Worm (Caenorhabditis elegans) whole organism, late embryonic: Measurements from ENCODE around the gene F23H11.7.

Experiments used
- C08G9.2 ChIP-seq: sonication (generic microtip); optimal IDR thresholded peaks from 2 replicates; lab custom pipeline; 2016; ENCODE audit warnings: mild to moderate bottlenecking, missing genetic modification characterization, moderate library complexity, missing compliant biosample characterization
- F13H6.1 ChIP-seq: sonication (generic microtip); optimal IDR thresholded peaks from 2 replicates; lab custom pipeline; 2016; ENCODE audit warnings: missing genetic modification characterization, missing compliant biosample characterization
- K09A11.1 ChIP-seq: sonication (generic microtip); optimal IDR thresholded peaks from 2 replicates; lab custom pipeline; 2017; ENCODE audit warnings: antibody characterized with exemption, mild to moderate bottlenecking, missing genetic modification characterization, missing compliant biosample characterization; ENCODE audit not compliant: insufficient read depth
- ama-1 ChIP-seq: fragments of 150-350 bp; optimal IDR thresholded peaks from 2 replicates; lab custom pipeline; 2014
- ceh-14 ChIP-seq: sonication (generic microtip); optimal IDR thresholded peaks from 2 replicates; lab custom pipeline; 2016; ENCODE audit warnings: missing genotype, missing genetic modification characterization, missing compliant biosample characterization
- ceh-18 ChIP-seq: sonication (generic microtip); optimal IDR thresholded peaks from 2 replicates; lab custom pipeline; 2016; ENCODE audit warnings: missing genetic modification characterization, missing compliant biosample characterization
- ceh-19 ChIP-seq: fragments of 200-800 bp; sonication (Bioruptor generic); optimal IDR thresholded peaks from 2 replicates; lab custom pipeline; 2018; ENCODE audit warnings: mild to moderate bottlenecking, missing genetic modification characterization, missing compliant biosample characterization
- ceh-2 ChIP-seq: sonication (generic microtip); optimal IDR thresholded peaks from 2 replicates; lab custom pipeline; 2016; ENCODE audit warnings: missing genotype, missing genetic modification characterization, missing compliant biosample characterization
- ceh-31 ChIP-seq: sonication (generic microtip); optimal IDR thresholded peaks from 2 replicates; lab custom pipeline; 2016; ENCODE audit warnings: missing genetic modification characterization, missing compliant biosample characterization
- ceh-45 ChIP-seq: fragments of 200-800 bp; sonication (Bioruptor generic); IDR thresholded peaks from 2 replicates; pipeline ENCODE4 v1.3.6; 2022; ENCODE audit warnings: missing genetic modification reagents, missing genetic modification characterization, missing compliant biosample characterization
- ceh-9 ChIP-seq: sonication (generic microtip); optimal IDR thresholded peaks from 2 replicates; lab custom pipeline; 2016; ENCODE audit warnings: mild to moderate bottlenecking, missing genetic modification characterization, inconsistent platforms, missing compliant biosample characterization
- che-1 ChIP-seq: sonication (generic microtip); optimal IDR thresholded peaks from 2 replicates; lab custom pipeline; 2016; ENCODE audit warnings: mild to moderate bottlenecking, missing genetic modification characterization, missing compliant biosample characterization
- fax-1 ChIP-seq: sonication (generic microtip); optimal IDR thresholded peaks from 2 replicates; lab custom pipeline; 2016; ENCODE audit warnings: missing genotype, missing genetic modification characterization, missing compliant biosample characterization
- fkh-10 ChIP-seq: fragments of 150-350 bp; optimal IDR thresholded peaks from 2 replicates; lab custom pipeline; 2014; ENCODE audit warnings: missing biosample characterization, missing genetic modification reagents, missing genetic modification characterization
- fkh-6 ChIP-seq: sonication (generic microtip); optimal IDR thresholded peaks from 2 replicates; lab custom pipeline; 2016; ENCODE audit warnings: missing genetic modification characterization, missing compliant biosample characterization
- hlh-13 ChIP-seq: fragments of 200-800 bp; sonication (Bioruptor generic); optimal IDR thresholded peaks from 2 replicates; lab custom pipeline; 2018; ENCODE audit warnings: mild to moderate bottlenecking, missing genetic modification characterization, missing compliant biosample characterization
- hlh-15 ChIP-seq: sonication (generic microtip); optimal IDR thresholded peaks from 2 replicates; lab custom pipeline; 2016; ENCODE audit warnings: missing genetic modification characterization, missing compliant biosample characterization
- hlh-30 ChIP-seq: sonication (generic microtip); optimal IDR thresholded peaks from 2 replicates; lab custom pipeline; 2017; ENCODE audit warnings: antibody characterized with exemption, missing genetic modification characterization, missing compliant biosample characterization; ENCODE audit not compliant: insufficient read depth
- hlh-8 ChIP-seq: sonication (generic microtip); optimal IDR thresholded peaks from 2 replicates; lab custom pipeline; 2016; ENCODE audit warnings: missing genotype, missing genetic modification characterization, missing compliant biosample characterization
- lin-11 ChIP-seq: fragments of 200-800 bp; sonication (Bioruptor generic); optimal IDR thresholded peaks from 2 replicates; lab custom pipeline; 2018; ENCODE audit warnings: mild to moderate bottlenecking, missing genetic modification characterization, missing compliant biosample characterization
- mec-3 ChIP-seq: sonication (generic microtip); optimal IDR thresholded peaks from 2 replicates; lab custom pipeline; 2016; ENCODE audit warnings: borderline replicate concordance, missing genetic modification characterization, missing compliant biosample characterization
- nfya-1 ChIP-seq: sonication (generic microtip); optimal IDR thresholded peaks from 2 replicates; lab custom pipeline; 2017; ENCODE audit warnings: missing genetic modification characterization, mild to moderate bottlenecking, missing compliant biosample characterization, antibody characterized with exemption, moderate library complexity
- npax-4 ChIP-seq: sonication (generic microtip); optimal IDR thresholded peaks from 2 replicates; lab custom pipeline; 2016; ENCODE audit warnings: missing genetic modification characterization, missing compliant biosample characterization
- pag-3 ChIP-seq: sonication (generic microtip); optimal IDR thresholded peaks from 2 replicates; lab custom pipeline; 2016; ENCODE audit warnings: missing compliant biosample characterization, missing genetic modification characterization, borderline replicate concordance
- pax-1 ChIP-seq: fragments of 150-350 bp; optimal IDR thresholded peaks from 2 replicates; lab custom pipeline; 2014; ENCODE audit warnings: missing biosample characterization, missing genetic modification characterization
- pha-4 ChIP-seq: fragments of 150-350 bp; optimal IDR thresholded peaks from 2 replicates; lab custom pipeline; 2018; ENCODE audit warnings: missing biosample characterization, missing genetic modification reagents, missing genetic modification characterization
- pros-1 ChIP-seq: fragments of 150-350 bp; optimal IDR thresholded peaks from 2 replicates; lab custom pipeline; 2014; ENCODE audit warnings: missing biosample characterization, missing genetic modification reagents, missing genetic modification characterization
- sox-2 ChIP-seq: fragments of 200-800 bp; sonication (Bioruptor generic); IDR thresholded peaks from 2 replicates; pipeline ENCODE4 v1.3.6; 2022; ENCODE audit warnings: missing genetic modification reagents, missing genetic modification characterization, missing compliant biosample characterization
- sox-4 ChIP-seq: sonication (generic microtip); optimal IDR thresholded peaks from 2 replicates; lab custom pipeline; 2017; ENCODE audit warnings: mild to moderate bottlenecking, missing genetic modification characterization, inconsistent platforms, missing compliant biosample characterization
- syd-9 ChIP-seq: sonication (generic microtip); optimal IDR thresholded peaks from 2 replicates; lab custom pipeline; 2016; ENCODE audit warnings: mild to moderate bottlenecking, missing genetic modification characterization, moderate library complexity, missing compliant biosample characterization
- tbx-2 ChIP-seq: sonication (generic microtip); optimal IDR thresholded peaks from 2 replicates; lab custom pipeline; 2016; ENCODE audit warnings: missing genetic modification characterization, missing compliant biosample characterization
- tbx-7 ChIP-seq: sonication (generic microtip); optimal IDR thresholded peaks from 2 replicates; lab custom pipeline; 2016; ENCODE audit warnings: missing genotype, missing genetic modification characterization, missing compliant biosample characterization
- unc-3 ChIP-seq, 2 experiments: fragments of 200-800 bp in 1 of 2; sonication (Bioruptor generic) in 1 of 2; sonication (generic microtip) in 1 of 2; conservative IDR thresholded peaks in 1 of 2; optimal IDR thresholded peaks in 1 of 2; 2 replicates each; pipeline versions ENCODE4 v1.3.6 to Lab custom; 2016 to 2022; ENCODE audit warnings: missing compliant biosample characterization in 2 of 2, missing genetic modification characterization in 2 of 2, missing genetic modification reagents in 1 of 2
- unc-42 ChIP-seq: sonication (generic microtip); optimal IDR thresholded peaks from 2 replicates; lab custom pipeline; 2016; ENCODE audit warnings: missing genotype, missing genetic modification characterization, missing compliant biosample characterization
- zip-5 ChIP-seq: sonication (generic microtip); optimal IDR thresholded peaks from 2 replicates; lab custom pipeline; 2016; ENCODE audit warnings: missing genetic modification characterization, missing compliant biosample characterization
- ztf-16 ChIP-seq: sonication (generic microtip); optimal IDR thresholded peaks from 2 replicates; lab custom pipeline; 2017; ENCODE audit warnings: missing genetic modification characterization, missing compliant biosample characterization

F23H11.7 gene

ce11 chrIII:887874-888299 lies 31.3 kb downstream of the F23H11.7 start (continued):
- no peak for TF ChIP-seq sox-4 (tag; lab: Kevin White, UChicago)
- no peak for TF ChIP-seq fax-1 (tag; lab: Kevin White, UChicago)
- TF ChIP-seq ztf-16 (tag; lab: Kevin White, UChicago): no peak
- TF ChIP-seq nfya-1: peak; percentile 71
- TF ChIP-seq ceh-9 (tag; lab: Kevin White, UChicago): no peak
- peak; percentile 73 for TF ChIP-seq hlh-30 (tag; lab: Kevin White, UChicago)
- TF ChIP-seq npax-4 (tag; lab: Kevin White, UChicago): no peak
- TF ChIP-seq hlh-8 (tag; lab: Kevin White, UChicago): no peak
- peak; percentile 73 for TF ChIP-seq unc-42
- peak; percentile 50 for TF ChIP-seq ceh-14 (tag; lab: Kevin White, UChicago)
- peak; percentile 68 for TF ChIP-seq ceh-19 (GFP tag; lab: Kevin White, UChicago)
- TF ChIP-seq ceh-18 (tag; lab: Kevin White, UChicago): peak; percentile 42
- TF ChIP-seq ama-1: no peak
- TF ChIP-seq syd-9 (tag; lab: Kevin White, UChicago): peak; percentile 14
- TF ChIP-seq sox-2: no peak
- no peak for TF ChIP-seq ceh-2 (tag; lab: Kevin White, UChicago)
- TF ChIP-seq ceh-45 (GFP tag; lab: Robert Waterston, UW): 0 out of 2 replicates have a peak, but pooled peaks have one; percentile 19
- no peak for TF ChIP-seq zip-5 (tag; lab: Kevin White, UChicago)
- TF ChIP-seq hlh-13 (GFP tag; lab: Kevin White, UChicago): no peak
- TF ChIP-seq pax-1: no peak
- no peak; the same call in 1 of the 2 replicates for TF ChIP-seq unc-3 (GFP tag; conservative IDR thresholded peaks at IDR 0.05; lab: Robert Waterston, UW)
- peak; percentile 45 for TF ChIP-seq unc-3 (tag; optimal IDR thresholded peaks at IDR 0.05; lab: Kevin White, UChicago)
- no peak for TF ChIP-seq pha-4 (tag; lab: Kevin White, UChicago)
- no peak for TF ChIP-seq C08G9.2 (tag; lab: Kevin White, UChicago)
- TF ChIP-seq fkh-6 (tag; lab: Kevin White, UChicago): no peak
- TF ChIP-seq pag-3 (tag; lab: Kevin White, UChicago): no peak
- no peak for TF ChIP-seq tbx-7 (tag; lab: Kevin White, UChicago)
- no peak for TF ChIP-seq lin-11 (tag; lab: Kevin White, UChicago)
- TF ChIP-seq hlh-15 (tag; lab: Kevin White, UChicago): no peak
- TF ChIP-seq F13H6.1 (tag; lab: Kevin White, UChicago): peak; percentile 1
- peak; percentile 44 for TF ChIP-seq fkh-10 (GFP tag; lab: Kevin White, UChicago)
- TF ChIP-seq che-1 (tag; lab: Kevin White, UChicago): no peak

DNA sequence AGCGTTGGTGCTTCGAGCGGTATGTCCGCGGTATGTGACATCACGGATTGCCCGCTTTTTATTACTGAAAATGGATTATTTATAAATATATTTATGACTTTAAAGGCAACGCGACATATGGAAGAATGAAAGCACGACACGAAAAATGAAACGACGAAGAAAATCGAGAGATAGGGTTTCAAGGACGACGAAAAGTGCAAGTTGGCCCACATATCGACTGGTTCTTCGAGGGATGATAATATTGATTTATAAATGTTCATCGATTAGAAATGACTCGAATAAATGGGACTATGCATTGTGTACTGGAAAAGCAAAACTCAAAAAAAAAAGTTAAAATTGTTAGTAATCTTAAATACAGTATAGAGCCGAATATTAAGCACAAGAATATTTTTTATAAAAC lies 32.5 kb downstream of the F23H11.7 start, which contains the start of gene zer-1:
Gene zer-1, minus strand, starts transcription at position 68 of the 400 bp plus-strand sequence.
- TF ChIP-seq hlh-13 (GFP tag; lab: Kevin White, UChicago) (no peak), lin-11 (tag; lab: Kevin White, UChicago) (no peak), ceh-31 (tag; lab: Kevin White, UChicago) (no peak), K09A11.1 (tag; lab: Kevin White, UChicago) (no peak), tbx-2 (tag; lab: Kevin White, UChicago) (no peak)

DNA sequence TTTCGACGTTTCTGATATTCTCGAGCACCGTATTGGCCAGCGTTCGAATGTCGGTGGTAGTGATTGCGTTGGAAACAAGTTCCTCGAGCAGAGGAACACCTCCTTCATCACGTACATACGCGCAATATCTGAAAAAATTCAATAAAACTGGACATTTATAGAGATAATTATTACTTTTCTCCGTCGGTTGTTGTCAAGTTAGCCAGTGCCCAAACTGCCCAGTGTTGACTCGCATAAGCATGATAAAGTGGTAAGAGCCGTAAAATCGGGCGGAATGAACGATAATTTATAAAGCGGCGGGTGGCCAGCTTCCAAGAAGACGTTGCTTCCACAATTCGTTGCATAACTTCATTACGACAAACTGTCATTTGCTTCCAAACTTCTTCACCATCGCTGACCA lies 35.6 kb downstream of the F23H11.7 start:
- no peak for TF ChIP-seq pros-1 (tag; lab: Kevin White, UChicago)

DNA sequence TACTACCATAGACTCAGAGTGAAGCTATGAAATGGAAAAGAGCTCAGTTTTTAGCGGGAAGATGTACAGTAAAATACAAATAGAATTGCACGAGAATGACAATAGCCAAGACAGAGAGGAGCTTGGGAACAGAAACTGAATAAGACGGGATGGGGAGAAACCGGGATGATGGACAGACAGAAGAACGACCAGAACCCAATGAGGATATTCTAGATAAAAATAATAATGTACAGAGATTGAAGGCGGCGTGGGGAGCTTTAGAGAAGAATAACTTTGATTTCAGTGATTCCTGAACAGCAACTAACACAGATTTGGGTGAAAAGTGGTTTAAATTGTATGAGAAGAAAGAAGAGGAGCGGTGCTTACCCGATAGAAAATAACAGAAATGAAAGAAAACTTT lies 37.8 kb downstream of the F23H11.7 start:
- no peak for TF ChIP-seq pros-1 (tag; lab: Kevin White, UChicago)
- TF ChIP-seq ceh-31 (tag; lab: Kevin White, UChicago): no peak
- no peak for TF ChIP-seq mec-3 (tag; lab: Kevin White, UChicago)
- TF ChIP-seq unc-3 (GFP tag; conservative IDR thresholded peaks at IDR 0.05; lab: Robert Waterston, UW): no peak
- no peak for TF ChIP-seq unc-3 (tag; optimal IDR thresholded peaks at IDR 0.05; lab: Kevin White, UChicago)
